Worm (Caenorhabditis elegans) whole organism, L3 larva: ENCODE results near the gene ifbp-1.

Source experiments
- aly-2 ChIP-seq: fragments of 150-350 bp; optimal IDR thresholded peaks from 2 replicates; lab custom pipeline; 2014; ENCODE audit warnings: missing biosample characterization, missing genetic modification characterization
- ama-1 ChIP-seq: fragments of 150-350 bp; optimal IDR thresholded peaks from 2 replicates; lab custom pipeline; 2018
- daf-12 ChIP-seq: fragments of 150-350 bp; optimal IDR thresholded peaks from 2 replicates; lab custom pipeline; 2014; ENCODE audit warnings: missing biosample characterization, missing genetic modification reagents, missing genetic modification characterization
- jun-1 ChIP-seq: fragments of 150-350 bp; optimal IDR thresholded peaks from 2 replicates; lab custom pipeline; 2014; ENCODE audit warnings: missing biosample characterization, missing genetic modification reagents, missing genetic modification characterization
- lin-39 ChIP-seq: fragments of 150-350 bp; optimal IDR thresholded peaks from 2 replicates; lab custom pipeline; 2018; ENCODE audit warnings: missing biosample characterization, missing genetic modification reagents, missing genetic modification characterization
- nhr-12 ChIP-seq: fragments of 150-350 bp; optimal IDR thresholded peaks from 2 replicates; lab custom pipeline; 2014; ENCODE audit warnings: missing biosample characterization, missing genetic modification characterization
- nhr-23 ChIP-seq: fragments of 150-350 bp; optimal IDR thresholded peaks from 2 replicates; lab custom pipeline; 2014; ENCODE audit warnings: missing biosample characterization, missing genetic modification reagents, missing genetic modification characterization
- nhr-28 ChIP-seq: fragments of 150-350 bp; optimal IDR thresholded peaks from 2 replicates; lab custom pipeline; 2014; ENCODE audit warnings: missing biosample characterization, missing genetic modification characterization
- nhr-67 ChIP-seq: fragments of 150-350 bp; optimal IDR thresholded peaks from 2 replicates; lab custom pipeline; 2014; ENCODE audit warnings: missing biosample characterization, missing genetic modification characterization
- nhr-76 ChIP-seq: fragments of 150-350 bp; sonication (generic microtip); optimal IDR thresholded peaks from 5 replicates; lab custom pipeline; 2014; ENCODE audit warnings: missing biosample characterization, missing genetic modification characterization
- tbx-2 ChIP-seq: sonication (generic microtip); optimal IDR thresholded peaks from 2 replicates; lab custom pipeline; 2016; ENCODE audit warnings: mild to moderate bottlenecking, missing genetic modification characterization, missing compliant biosample characterization
- unc-62 ChIP-seq: fragments of 150-350 bp; sonication (generic microtip); optimal IDR thresholded peaks from 4 replicates; lab custom pipeline; 2014; ENCODE audit warnings: missing biosample characterization, missing genetic modification reagents, missing genetic modification characterization
- zag-1 ChIP-seq: fragments of 150-350 bp; optimal IDR thresholded peaks from 2 replicates; lab custom pipeline; 2014; ENCODE audit warnings: missing biosample characterization, missing genetic modification characterization

DNA sequence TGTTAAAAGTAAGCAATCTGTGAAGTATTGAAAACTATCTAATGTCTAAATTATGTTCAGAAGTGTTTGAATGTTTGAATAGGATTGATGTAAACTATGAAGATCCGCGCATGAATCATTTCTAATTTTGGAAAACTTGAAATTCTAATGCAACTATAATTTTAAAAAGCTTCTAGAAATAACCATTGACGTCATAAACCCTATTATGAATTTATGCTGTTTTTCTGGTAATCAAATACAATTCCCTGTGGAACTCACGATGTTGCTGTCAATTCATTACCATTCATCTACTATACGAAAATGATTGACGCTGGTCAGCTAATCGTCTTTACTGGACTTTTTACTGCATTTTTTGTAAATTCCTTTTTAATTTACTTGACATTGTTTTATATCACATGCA lies 52.6 kb downstream of the ifbp-1 start, which contains the start of gene str-37:
- TF ChIP-seq nhr-12 (tag; lab: Kevin White, UChicago): no peak
- no peak for TF ChIP-seq nhr-23
- no peak for TF ChIP-seq lin-39 (tag; lab: Kevin White, UChicago)
- no peak for TF ChIP-seq ama-1 (lab: Kevin White, UChicago)
- TF ChIP-seq nhr-76 (tag; lab: Kevin White, UChicago): no peak
- TF ChIP-seq aly-2 (tag; lab: Kevin White, UChicago): no peak
- TF ChIP-seq daf-12 (tag; lab: Kevin White, UChicago): no peak
- TF ChIP-seq tbx-2 (tag; lab: Kevin White, UChicago): no peak
- no peak for TF ChIP-seq unc-62 (GFP tag; lab: Kevin White, UChicago)
- TF ChIP-seq zag-1 (tag; lab: Kevin White, UChicago): no peak
- no peak for TF ChIP-seq jun-1 (tag; lab: Kevin White, UChicago)
- TF ChIP-seq nhr-28 (tag; lab: Kevin White, UChicago): no peak
- no peak for TF ChIP-seq nhr-67 (tag; lab: Kevin White, UChicago)
